Fruit fly (Drosophila melanogaster) whole organism, embryonic: Measurements from ENCODE around the gene Sec10.

ENCODE experiments used
- CG11085 ChIP-seq: fragments of 200-800 bp; sonication (Bioruptor generic); IDR thresholded peaks from 2 replicates; pipeline ENCODE4 v1.3.6; 2022; ENCODE audit warnings: missing biosample characterization, missing genetic modification characterization
- CG11398 ChIP-seq: fragments of 200-800 bp; sonication (Bioruptor generic); optimal IDR thresholded peaks from 2 replicates; lab custom pipeline; 2016; ENCODE audit warnings: missing biosample characterization, missing genetic modification characterization
- CG2678 ChIP-seq: fragments of 200-800 bp; sonication (Bioruptor generic); optimal IDR thresholded peaks from 3 replicates; lab custom pipeline; 2019; ENCODE audit warnings: missing biosample characterization, mild to moderate bottlenecking, missing genetic modification characterization, moderate library complexity
- CG34224 ChIP-seq: fragments of 200-800 bp; sonication (Bioruptor generic); IDR thresholded peaks from 3 replicates; pipeline ENCODE4 v1.3.6; 2022; ENCODE audit warnings: missing biosample characterization, missing genetic modification characterization; ENCODE audit not compliant: partially characterized antibody
- Dad ChIP-seq: fragments of 200-800 bp; sonication (Bioruptor generic); optimal IDR thresholded peaks from 3 replicates; lab custom pipeline; 2016; ENCODE audit warnings: missing biosample characterization, missing genetic modification characterization
- Jarid2 ChIP-seq: fragments of 200-800 bp; sonication (Bioruptor generic); optimal IDR thresholded peaks from 3 replicates; lab custom pipeline; 2017; ENCODE audit warnings: mild to moderate bottlenecking, missing biosample characterization, missing genetic modification reagents, missing genetic modification characterization
- NC2β ChIP-seq: fragments of 200-800 bp; sonication (Bioruptor generic); optimal IDR thresholded peaks from 2 replicates; lab custom pipeline; 2016; ENCODE audit warnings: missing biosample characterization, missing genetic modification characterization
- Optix ChIP-seq: fragments of 200-800 bp; sonication (Bioruptor generic); IDR thresholded peaks from 3 replicates; pipeline ENCODE4 v1.3.6; 2022; ENCODE audit warnings: missing biosample characterization, missing genetic modification characterization
- emc ChIP-seq: fragments of 200-800 bp; sonication (Bioruptor generic); optimal IDR thresholded peaks from 2 replicates; lab custom pipeline; 2016; ENCODE audit warnings: missing biosample characterization, missing genetic modification characterization
- h ChIP-seq: fragments of >200 bp; optimal IDR thresholded peaks from 2 replicates; lab custom pipeline; 2017
- mld ChIP-seq: fragments of 200-800 bp; sonication (Bioruptor generic); IDR thresholded peaks from 3 replicates; pipeline ENCODE4 v1.3.6; 2022; ENCODE audit warnings: missing biosample characterization, missing genetic modification characterization; ENCODE audit not compliant: partially characterized antibody
- odd ChIP-seq: fragments of 200-800 bp; sonication (Bioruptor generic); optimal IDR thresholded peaks from 2 replicates; lab custom pipeline; 2017; ENCODE audit warnings: missing biosample characterization, mild to moderate bottlenecking, missing genetic modification characterization
- slbo ChIP-seq: fragments of 200-800 bp; sonication (Bioruptor generic); IDR thresholded peaks from 2 replicates; pipeline ENCODE4 v1.3.6; 2022; ENCODE audit warnings: missing biosample characterization, missing genetic modification characterization
- stwl ChIP-seq: fragments of 200-800 bp; sonication (Bioruptor generic); optimal IDR thresholded peaks from 3 replicates; lab custom pipeline; 2018; ENCODE audit warnings: missing biosample characterization, mild to moderate bottlenecking, missing genetic modification characterization, moderate library complexity

dm6 chr3R:24144542-24144941, 9.9 kb downstream of the Sec10 start:
- no peak for TF ChIP-seq mld
- TF ChIP-seq CG11085 (GFP tag; lab: Robert Waterston, UW) = no peak
- no peak for TF ChIP-seq CG34224 (GFP tag; lab: Robert Waterston, UW)
- TF ChIP-seq slbo (GFP tag; lab: Robert Waterston, UW) = no peak
- TF ChIP-seq Dad = no peak
- no peak for TF ChIP-seq h (lab: Kevin White, UChicago)
- no peak for TF ChIP-seq CG2678
- no peak for TF ChIP-seq stwl
- no peak for TF ChIP-seq odd
- no peak for TF ChIP-seq emc (GFP tag; lab: Kevin White, UChicago)
- TF ChIP-seq NC2β (GFP tag; lab: Kevin White, UChicago) = no peak
- no peak for TF ChIP-seq Optix (GFP tag; lab: Robert Waterston, UW)
- TF ChIP-seq Jarid2 (GFP tag; lab: Kevin White, UChicago) = no peak
- no peak for TF ChIP-seq CG11398
